Worm (Caenorhabditis elegans): ENCODE data around the gene kin-20.

DNA sequence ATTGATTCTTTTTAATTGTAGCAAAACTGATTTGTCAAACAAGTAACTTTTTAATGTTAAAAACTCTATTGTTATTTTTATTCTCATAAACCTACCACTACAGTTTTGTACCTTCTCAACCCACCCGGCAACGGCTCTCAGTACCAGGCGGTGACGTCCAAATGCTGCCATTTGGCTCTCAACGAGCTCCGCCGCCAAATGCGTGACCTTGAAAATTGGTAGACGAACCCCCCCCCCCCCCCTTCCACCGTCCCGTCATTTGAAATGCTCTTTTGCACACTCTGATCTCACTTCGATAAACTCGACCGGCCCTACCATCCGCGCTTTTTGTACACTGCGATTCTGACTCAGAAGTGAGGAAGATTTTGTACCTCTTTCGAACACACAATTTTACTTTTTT lies 31.1 kb upstream of the kin-20 start:
- TF ChIP-seq hpl-2 (GFP tag; optimal IDR thresholded peaks at IDR 0.05), result no peak
- TF ChIP-seq zip-4 (GFP tag; optimal IDR thresholded peaks at IDR 0.05), result no peak
- no peak for TF ChIP-seq mdl-1 (tag; optimal IDR thresholded peaks at IDR 0.05)
- TF ChIP-seq pqm-1 (tag; optimal IDR thresholded peaks at IDR 0.05), result no peak

Measured in whole organism, L1 larva.